Fruit fly (Drosophila melanogaster) whole organism, embryonic: ENCODE data around the gene CG18269.

ENCODE experiments used
- Awh ChIP-seq: fragments of 200-800 bp; sonication (Bioruptor generic); IDR thresholded peaks from 2 replicates; pipeline ENCODE4, ENCODE4 v1.3.6; 2022; ENCODE audit warnings: missing biosample characterization, missing genetic modification characterization
- Bgb ChIP-seq: fragments of 200-800 bp; sonication (Bioruptor generic); IDR thresholded peaks from 2 replicates; pipeline ENCODE4 v1.3.6; 2022; ENCODE audit warnings: missing biosample characterization, missing genetic modification characterization; ENCODE audit not compliant: partially characterized antibody
- Blimp-1 ChIP-seq: fragments of 200-800 bp; sonication (Bioruptor generic); optimal IDR thresholded peaks from 3 replicates; lab custom pipeline; 2018; ENCODE audit warnings: missing biosample characterization, missing genetic modification characterization, mild to moderate bottlenecking, moderate library complexity, missing genetic modification reagents
- CG10366 ChIP-seq: fragments of 200-800 bp; sonication (Bioruptor generic); IDR thresholded peaks from 2 replicates; pipeline ENCODE4 v1.3.6; 2022; ENCODE audit warnings: missing biosample characterization, missing genetic modification characterization
- CG11093 ChIP-seq: fragments of 200-800 bp; sonication (Bioruptor generic); IDR thresholded peaks from 3 replicates; pipeline ENCODE4 v1.3.6; 2022; ENCODE audit warnings: missing biosample characterization, missing genetic modification characterization
- CG11560 ChIP-seq: fragments of 200-800 bp; sonication (Bioruptor generic); IDR thresholded peaks from 3 replicates; pipeline ENCODE4 v1.3.6; 2022; ENCODE audit warnings: missing biosample characterization, missing genetic modification characterization
- CG11695 ChIP-seq: fragments of 200-800 bp; sonication (Bioruptor generic); IDR thresholded peaks from 3 replicates; pipeline ENCODE4 v1.3.6; 2022; ENCODE audit warnings: missing biosample characterization, missing genetic modification characterization
- CG11696 ChIP-seq: fragments of 200-800 bp; sonication (Bioruptor generic); IDR thresholded peaks from 2 replicates; pipeline ENCODE4 v1.3.6; 2022; ENCODE audit warnings: missing biosample characterization, missing genetic modification characterization
- CG12155 ChIP-seq: fragments of 200-800 bp; sonication (Bioruptor generic); optimal IDR thresholded peaks from 3 replicates; lab custom pipeline; 2016; ENCODE audit warnings: missing biosample characterization, missing genetic modification characterization
- CG12219 ChIP-seq: fragments of 200-800 bp; sonication (Bioruptor generic); optimal IDR thresholded peaks from 3 replicates; lab custom pipeline; 2018; ENCODE audit warnings: missing biosample characterization, mild to moderate bottlenecking, missing genetic modification characterization
- CG12299 ChIP-seq: fragments of 200-800 bp; sonication (Bioruptor generic); optimal IDR thresholded peaks from 2 replicates; lab custom pipeline; 2018; ENCODE audit warnings: missing biosample characterization, mild to moderate bottlenecking, missing genetic modification characterization
- CG14710 ChIP-seq: fragments of 200-800 bp; sonication (Bioruptor generic); optimal IDR thresholded peaks from 3 replicates; lab custom pipeline; 2019; ENCODE audit warnings: missing biosample characterization, mild to moderate bottlenecking, missing genetic modification characterization, moderate library complexity
- CG1602 ChIP-seq: fragments of 200-800 bp; sonication (Bioruptor generic); optimal IDR thresholded peaks from 3 replicates; lab custom pipeline; 2016; ENCODE audit warnings: missing biosample characterization, missing genetic modification characterization
- CG17186 ChIP-seq: fragments of 200-800 bp; sonication (Bioruptor generic); optimal IDR thresholded peaks from 3 replicates; lab custom pipeline; 2017; ENCODE audit warnings: missing biosample characterization, missing genetic modification reagents, missing genetic modification characterization
- CG17829 ChIP-seq: fragments of 200-800 bp; optimal IDR thresholded peaks from 2 replicates; lab custom pipeline; 2019; ENCODE audit warnings: missing biosample characterization, mild to moderate bottlenecking, missing genetic modification characterization, moderate library complexity
- CG18011 ChIP-seq: fragments of 200-800 bp; sonication (Bioruptor generic); optimal IDR thresholded peaks from 2 replicates; lab custom pipeline; 2017; ENCODE audit warnings: missing biosample characterization, missing genetic modification characterization, mild to moderate bottlenecking, moderate library complexity, missing genotype
- CG18476 ChIP-seq: fragments of 200-800 bp; sonication (Bioruptor generic); optimal IDR thresholded peaks from 2 replicates; lab custom pipeline; 2016; ENCODE audit warnings: missing biosample characterization, mild to moderate bottlenecking, missing genetic modification characterization
- CG3726 ChIP-seq: fragments of 200-800 bp; sonication (Bioruptor generic); IDR thresholded peaks from 3 replicates; pipeline ENCODE4, ENCODE4 v1.3.6; 2022; ENCODE audit warnings: missing biosample characterization, missing genetic modification characterization
- CG3847 ChIP-seq: fragments of 200-800 bp; sonication (Bioruptor generic); IDR thresholded peaks from 2 replicates; pipeline ENCODE4 v1.3.6; 2022; ENCODE audit warnings: missing biosample characterization, missing genetic modification characterization
- CG5953 ChIP-seq: fragments of 200-800 bp; sonication (Bioruptor generic); IDR thresholded peaks from 2 replicates; pipeline ENCODE4 v1.3.6; 2022; ENCODE audit warnings: missing biosample characterization, missing genetic modification characterization
- CG7556 ChIP-seq: fragments of 200-800 bp; sonication (Bioruptor generic); optimal IDR thresholded peaks from 2 replicates; lab custom pipeline; 2017; ENCODE audit warnings: missing biosample characterization, mild to moderate bottlenecking, missing genetic modification characterization
- CG8478 ChIP-seq: fragments of >200 bp; optimal IDR thresholded peaks from 2 replicates; lab custom pipeline; 2018
- Dek ChIP-seq: fragments of 200-800 bp; sonication (Bioruptor generic); optimal IDR thresholded peaks from 3 replicates; lab custom pipeline; 2019; ENCODE audit warnings: missing biosample characterization, mild to moderate bottlenecking, missing genetic modification characterization, moderate library complexity
- Doc3 ChIP-seq: fragments of 200-800 bp; sonication (Bioruptor generic); IDR thresholded peaks from 3 replicates; pipeline ENCODE4 v1.3.6; 2022; ENCODE audit warnings: missing biosample characterization, missing genetic modification characterization; ENCODE audit not compliant: partially characterized antibody
- Dp ChIP-seq: fragments of 200-800 bp; sonication (Bioruptor generic); optimal IDR thresholded peaks from 2 replicates; lab custom pipeline; 2018; ENCODE audit warnings: missing biosample characterization, mild to moderate bottlenecking, missing genetic modification characterization, moderate library complexity
- Hr78 ChIP-seq, 2 experiments: fragments of 200-800 bp in 1 of 2; fragments of >200 bp in 1 of 2; sonication (Bioruptor generic) in 1 of 2; optimal IDR thresholded peaks; 2 replicates each; lab custom pipeline; 2017 to 2019; ENCODE audit warnings: missing biosample characterization in 2 of 2, missing genetic modification characterization in 2 of 2, mild to moderate bottlenecking in 1 of 2, moderate library complexity in 1 of 2
- Kr ChIP-seq: fragments of 200-800 bp; sonication (Bioruptor generic); optimal IDR thresholded peaks from 2 replicates; lab custom pipeline; 2017; ENCODE audit warnings: missing biosample characterization, mild to moderate bottlenecking, missing genetic modification characterization
- Mad ChIP-seq: fragments of 200-800 bp; sonication (Bioruptor generic); optimal IDR thresholded peaks from 2 replicates; lab custom pipeline; 2016; ENCODE audit warnings: missing biosample characterization, missing genetic modification characterization
- Mrtf ChIP-seq: fragments of 200-800 bp; sonication (Bioruptor generic); IDR thresholded peaks from 3 replicates; pipeline ENCODE4 v1.3.6; 2022; ENCODE audit warnings: missing biosample characterization, missing genetic modification characterization
- NC2α ChIP-seq: fragments of 200-800 bp; sonication (Bioruptor generic); optimal IDR thresholded peaks from 2 replicates; lab custom pipeline; 2016; ENCODE audit warnings: missing biosample characterization, missing genetic modification characterization
- Xbp1 ChIP-seq: fragments of 200-800 bp; sonication (Bioruptor generic); optimal IDR thresholded peaks from 3 replicates; lab custom pipeline; 2016; ENCODE audit warnings: missing biosample characterization, mild to moderate bottlenecking, missing genetic modification characterization
- YL-1 ChIP-seq: fragments of 200-800 bp; sonication (Bioruptor generic); optimal IDR thresholded peaks from 3 replicates; lab custom pipeline; 2017; ENCODE audit warnings: missing biosample characterization, mild to moderate bottlenecking, missing genetic modification characterization
- ac ChIP-seq: fragments of 200-800 bp; sonication (Bioruptor generic); optimal IDR thresholded peaks from 3 replicates; lab custom pipeline; 2017; ENCODE audit warnings: missing biosample characterization, mild to moderate bottlenecking, missing genetic modification characterization
- aop ChIP-seq: fragments of 200-800 bp; sonication (Bioruptor generic); IDR thresholded peaks from 2 replicates; pipeline ENCODE4 v1.3.6; 2022; ENCODE audit warnings: missing biosample characterization, missing genetic modification characterization
- ara ChIP-seq: fragments of 200-800 bp; sonication (Bioruptor generic); IDR thresholded peaks from 2 replicates; pipeline ENCODE4 v1.3.6; 2022; ENCODE audit warnings: missing biosample characterization, missing genetic modification characterization
- crp ChIP-seq, 2 experiments: fragments of 200-800 bp; sonication (Bioruptor generic); optimal IDR thresholded peaks; 2 replicates in 1 of 2; 3 replicates in 1 of 2; lab custom pipeline; 2017; ENCODE audit warnings: missing biosample characterization in 2 of 2, missing genetic modification characterization in 2 of 2, mild to moderate bottlenecking in 1 of 2, moderate library complexity in 1 of 2
- dm ChIP-seq: fragments of 200-800 bp; sonication (Bioruptor generic); optimal IDR thresholded peaks from 3 replicates; lab custom pipeline; 2016; ENCODE audit warnings: missing biosample characterization, missing genetic modification characterization
- dmrt11E ChIP-seq: fragments of 200-800 bp; sonication (Bioruptor generic); optimal IDR thresholded peaks from 3 replicates; lab custom pipeline; 2018; ENCODE audit warnings: missing biosample characterization, mild to moderate bottlenecking, missing genetic modification characterization, moderate library complexity
- esg ChIP-seq: fragments of 200-800 bp; sonication (Bioruptor generic); conservative IDR thresholded peaks from 2 replicates; pipeline ENCODE4 v1.3.6; 2022; ENCODE audit warnings: missing biosample characterization, missing genetic modification characterization
- eve ChIP-seq, 2 experiments: fragments of >200 bp; optimal IDR thresholded peaks; 2 replicates each; lab custom pipeline; 2017; ENCODE audit warnings: missing biosample characterization in 2 of 2, missing genetic modification characterization in 2 of 2
- gcm ChIP-seq: fragments of 200-800 bp; sonication (Bioruptor generic); optimal IDR thresholded peaks from 2 replicates; lab custom pipeline; 2019; ENCODE audit warnings: missing biosample characterization, mild to moderate bottlenecking, missing genetic modification characterization, moderate library complexity
- kay ChIP-seq: fragments of 200-800 bp; sonication (Bioruptor generic); optimal IDR thresholded peaks from 2 replicates; lab custom pipeline; 2016; ENCODE audit warnings: missing biosample characterization, missing genetic modification characterization
- lilli ChIP-seq: fragments of 200-800 bp; sonication (Bioruptor generic); optimal IDR thresholded peaks from 3 replicates; lab custom pipeline; 2016; ENCODE audit warnings: missing biosample characterization, missing genetic modification characterization
- lmd ChIP-seq: fragments of 200-800 bp; sonication (Bioruptor generic); IDR thresholded peaks from 2 replicates; pipeline ENCODE4 v1.3.6; 2022; ENCODE audit warnings: missing biosample characterization, missing genetic modification characterization
- peb ChIP-seq: fragments of 200-800 bp; sonication (Bioruptor generic); IDR thresholded peaks from 2 replicates; pipeline ENCODE4 v1.3.6; 2022; ENCODE audit warnings: missing biosample characterization, missing genetic modification characterization
- pzg ChIP-seq: fragments of 200-800 bp; sonication (Bioruptor generic); optimal IDR thresholded peaks from 3 replicates; lab custom pipeline; 2018; ENCODE audit warnings: missing biosample characterization, mild to moderate bottlenecking, missing genetic modification characterization, moderate library complexity
- slbo ChIP-seq: fragments of 200-800 bp; sonication (Bioruptor generic); IDR thresholded peaks from 2 replicates; pipeline ENCODE4 v1.3.6; 2022; ENCODE audit warnings: missing biosample characterization, missing genetic modification characterization
- vfl ChIP-seq: fragments of 200-800 bp; sonication (Bioruptor generic); optimal IDR thresholded peaks from 2 replicates; lab custom pipeline; 2016; ENCODE audit warnings: missing biosample characterization, missing genetic modification characterization
- vvl ChIP-seq: fragments of 200-800 bp; sonication (Bioruptor generic); IDR thresholded peaks from 2 replicates; pipeline ENCODE4 v1.3.6; 2022; ENCODE audit warnings: missing biosample characterization, missing genetic modification characterization

Gene CG18269

DNA sequence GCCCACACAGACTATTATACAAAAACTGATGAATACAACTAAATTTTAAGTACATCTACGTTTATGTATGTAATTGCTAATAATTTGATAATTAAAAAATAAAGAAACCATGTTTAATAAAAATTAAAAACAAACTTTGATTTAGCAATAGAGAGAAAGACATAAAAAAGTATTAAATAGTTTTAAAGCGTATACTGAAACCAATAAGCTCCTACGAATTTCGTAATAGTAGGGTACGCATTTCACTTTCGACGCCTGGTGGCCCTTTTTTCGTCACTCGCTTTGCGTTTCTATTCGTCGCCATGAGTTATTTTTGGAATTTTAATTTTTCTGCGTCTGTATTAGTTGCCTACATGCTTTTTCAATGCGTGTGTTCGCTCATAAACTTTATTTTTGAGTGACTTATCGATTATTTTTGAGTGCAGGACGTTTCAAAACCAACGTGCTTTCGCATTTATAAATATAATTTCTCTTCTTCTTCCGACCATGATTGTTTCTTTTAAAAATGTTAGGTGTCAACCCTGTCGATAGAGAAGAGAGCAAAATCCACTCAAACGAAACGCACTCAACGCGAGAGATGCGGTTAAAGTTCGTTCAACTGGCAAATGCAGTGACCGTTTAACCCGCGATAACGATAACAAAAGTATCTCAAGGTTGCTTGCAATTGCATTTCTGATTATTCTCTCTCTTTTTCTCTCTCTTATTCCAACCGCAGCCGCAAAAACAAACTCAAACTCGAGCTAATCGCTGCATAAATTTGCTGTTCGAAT is 4.9 kb upstream of the CG18269 start, which contains the start of gene Oscillin (continued):
- TF ChIP-seq CG18476 (peak; percentile 70), kay (peak; percentile 73), Awh (GFP tag; lab: Robert Waterston, UW) (peak; percentile 91), Blimp-1 (GFP tag; lab: Kevin White, UChicago) (peak; percentile 100), CG3726 (GFP tag; lab: Robert Waterston, UW) (no peak), CG5953 (GFP tag; lab: Robert Waterston, UW) (0 out of 2 replicates have a peak, but pooled peaks have one; percentile 28), ac (no peak), Mad (GFP tag; lab: Kevin White, UChicago) (peak; percentile 30), NC2α (GFP tag; lab: Kevin White, UChicago) (no peak), slbo (GFP tag; lab: Robert Waterston, UW) (peak; percentile 79), CG11695 (GFP tag; lab: Robert Waterston, UW) (peak; percentile 90), Dp (GFP tag; lab: Kevin White, UChicago) (no peak), peb (GFP tag; lab: Robert Waterston, UW) (peak; percentile 60; the same call in 1 of the 2 replicates), CG8478 (lab: Kevin White, UChicago) (no peak), dmrt11E (tag; lab: Kevin White, UChicago) (peak; percentile 71), Xbp1 (GFP tag; lab: Kevin White, UChicago) (peak; percentile 80), CG12155 (peak; percentile 53), vfl (no peak), CG14710 (tag; lab: Kevin White, UChicago) (peak; percentile 89), Mrtf (GFP tag; lab: Robert Waterston, UW) (peak; percentile 75; the same call in 1 of the 3 replicates), lilli (GFP tag; lab: Kevin White, UChicago) (peak; percentile 57), pzg (GFP tag; lab: Kevin White, UChicago) (no peak), YL-1 (GFP tag; lab: Kevin White, UChicago) (peak; percentile 49), eve (GFP tag; optimal IDR thresholded peaks at IDR 0.05; lab: Kevin White, UChicago) (no peak), Hr78 (GFP tag; optimal IDR thresholded peaks at IDR 0.05; lab: Kevin White, UChicago) (peak in 1 of 2 experiments; percentile 96), Kr (GFP tag; lab: Kevin White, UChicago) (no peak), CG17186 (GFP tag; lab: Kevin White, UChicago) (no peak), CG10366 (GFP tag; lab: Robert Waterston, UW) (peak; percentile 60; the same call in 1 of the 2 replicates), esg (peak; percentile 66), CG11696 (GFP tag; lab: Robert Waterston, UW) (peak; percentile 60), Bgb (GFP tag; lab: Robert Waterston, UW) (peak; percentile 64; the same call in 1 of the 2 replicates), Dek (tag; lab: Kevin White, UChicago) (peak; percentile 58), dm (GFP tag; lab: Kevin White, UChicago) (peak; percentile 42), crp (GFP tag; optimal IDR thresholded peaks at IDR 0.05; lab: Kevin White, UChicago) (peak in 1 of 2 experiments; percentile 33), CG1602 (GFP tag; lab: Kevin White, UChicago) (peak; percentile 18), CG11560 (tag; lab: Robert Waterston, UW) (no peak), CG12299 (tag; lab: Kevin White, UChicago) (peak; percentile 66), ara (peak; percentile 87), CG7556 (GFP tag; lab: Kevin White, UChicago) (peak; percentile 86), Doc3 (GFP tag; lab: Robert Waterston, UW) (peak; percentile 45; the same call in 2 of the 3 replicates), CG12219 (GFP tag; lab: Kevin White, UChicago) (peak; percentile 49), CG3847 (GFP tag; lab: Robert Waterston, UW) (peak; percentile 43; the same call in 1 of the 2 replicates), lmd (GFP tag; lab: Robert Waterston, UW) (peak; percentile 82), CG18011 (GFP tag; lab: Kevin White, UChicago) (no peak), gcm (GFP tag; lab: Kevin White, UChicago) (no peak), CG11093 (0 out of 3 replicates have a peak, but pooled peaks have one; percentile 69), aop (GFP tag; lab: Robert Waterston, UW) (no peak), CG17829 (tag; lab: Kevin White, UChicago) (peak; percentile 92), vvl (GFP tag; lab: Robert Waterston, UW) (peak; percentile 94)
